Worm (Caenorhabditis elegans) whole organism, midembryonic: ENCODE measurements around the gene rnf-113.
A peak's percentile ranks its signal among the peaks of the same experiment; 100 is the strongest.
"Not testable (repeated sequence)": the region's sequence is repeated elsewhere in the genome, so short reads cannot be mapped to it uniquely, and the experiment has no call there.

Experiments
- T22C8.4 ChIP-seq: fragments of 200-800 bp; sonication (Bioruptor generic); IDR thresholded peaks from 2 replicates; pipeline ENCODE4 v1.3.6; 2022; ENCODE audit warnings: missing genetic modification characterization, missing compliant biosample characterization
- cog-1 ChIP-seq: sonication (generic microtip); optimal IDR thresholded peaks from 2 replicates; lab custom pipeline; 2016; ENCODE audit warnings: missing genetic modification characterization, missing compliant biosample characterization
- flt-1 ChIP-seq: fragments of 200-800 bp; sonication (Bioruptor generic); IDR thresholded peaks from 2 replicates; pipeline ENCODE4 v1.3.6; 2022; ENCODE audit warnings: missing genetic modification characterization, missing compliant biosample characterization
- klf-2 ChIP-seq: fragments of 200-800 bp; sonication (Bioruptor generic); conservative IDR thresholded peaks from 2 replicates; pipeline ENCODE4 v1.3.6; 2022; ENCODE audit warnings: missing genetic modification reagents, missing genetic modification characterization, missing compliant biosample characterization
- med-1 ChIP-seq: sonication (generic microtip); optimal IDR thresholded peaks from 2 replicates; lab custom pipeline; 2017; ENCODE audit warnings: missing genetic modification characterization, mild to moderate bottlenecking, missing compliant biosample characterization, antibody characterized with exemption, missing genetic modification reagents; ENCODE audit not compliant: insufficient read depth
- ref-1 ChIP-seq: fragments of 200-800 bp; sonication (Bioruptor generic); conservative IDR thresholded peaks from 2 replicates; pipeline ENCODE4 v1.3.6; 2022; ENCODE audit warnings: missing genetic modification reagents, missing genetic modification characterization, missing compliant biosample characterization
- tab-1 ChIP-seq: fragments of 200-800 bp; sonication (Bioruptor generic); IDR thresholded peaks from 2 replicates; pipeline ENCODE4 v1.3.6; 2022; ENCODE audit warnings: missing genetic modification characterization, missing compliant biosample characterization
- ztf-23 ChIP-seq: fragments of 200-800 bp; sonication (Bioruptor generic); IDR thresholded peaks from 2 replicates; pipeline ENCODE4 v1.3.6; 2022; ENCODE audit warnings: missing genetic modification reagents, missing genetic modification characterization, missing compliant biosample characterization
- ztf-29 ChIP-seq: fragments of 200-800 bp; sonication (Bioruptor generic); IDR thresholded peaks from 2 replicates; pipeline ENCODE4 v1.3.6; 2022; ENCODE audit warnings: missing genetic modification reagents, missing genetic modification characterization, missing compliant biosample characterization

rnf-113 gene

DNA sequence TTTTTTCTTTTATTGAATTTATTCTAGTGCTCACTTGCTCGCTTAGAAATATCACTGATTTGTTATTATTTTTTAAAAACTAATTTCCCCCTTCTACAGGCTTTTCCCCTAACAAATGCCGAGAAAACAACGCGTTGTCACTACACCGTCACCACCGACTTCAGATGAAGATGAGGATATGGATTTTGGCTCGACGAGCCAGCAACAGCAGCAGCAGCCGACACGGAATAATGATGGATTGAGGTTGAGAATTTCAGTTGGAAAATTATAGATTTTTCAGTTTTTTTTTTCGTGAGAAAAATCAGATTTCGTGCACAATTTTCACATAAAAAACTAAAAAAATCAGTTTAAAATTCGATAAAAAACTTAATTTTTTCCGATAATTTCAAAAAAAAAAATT is 5.6 kb upstream of the rnf-113 start, which contains the start of gene dpy-28:
Gene dpy-28 (plus strand): TSS at position 100 of the 400 bp plus-strand sequence.
- TF ChIP-seq klf-2 (GFP tag; lab: Robert Waterston, UW): no peak
- TF ChIP-seq ztf-23 (GFP tag; lab: Robert Waterston, UW): no peak
- no peak for TF ChIP-seq tab-1 (GFP tag; lab: Robert Waterston, UW)
- no peak for TF ChIP-seq cog-1 (tag; lab: Kevin White, UChicago)

DNA sequence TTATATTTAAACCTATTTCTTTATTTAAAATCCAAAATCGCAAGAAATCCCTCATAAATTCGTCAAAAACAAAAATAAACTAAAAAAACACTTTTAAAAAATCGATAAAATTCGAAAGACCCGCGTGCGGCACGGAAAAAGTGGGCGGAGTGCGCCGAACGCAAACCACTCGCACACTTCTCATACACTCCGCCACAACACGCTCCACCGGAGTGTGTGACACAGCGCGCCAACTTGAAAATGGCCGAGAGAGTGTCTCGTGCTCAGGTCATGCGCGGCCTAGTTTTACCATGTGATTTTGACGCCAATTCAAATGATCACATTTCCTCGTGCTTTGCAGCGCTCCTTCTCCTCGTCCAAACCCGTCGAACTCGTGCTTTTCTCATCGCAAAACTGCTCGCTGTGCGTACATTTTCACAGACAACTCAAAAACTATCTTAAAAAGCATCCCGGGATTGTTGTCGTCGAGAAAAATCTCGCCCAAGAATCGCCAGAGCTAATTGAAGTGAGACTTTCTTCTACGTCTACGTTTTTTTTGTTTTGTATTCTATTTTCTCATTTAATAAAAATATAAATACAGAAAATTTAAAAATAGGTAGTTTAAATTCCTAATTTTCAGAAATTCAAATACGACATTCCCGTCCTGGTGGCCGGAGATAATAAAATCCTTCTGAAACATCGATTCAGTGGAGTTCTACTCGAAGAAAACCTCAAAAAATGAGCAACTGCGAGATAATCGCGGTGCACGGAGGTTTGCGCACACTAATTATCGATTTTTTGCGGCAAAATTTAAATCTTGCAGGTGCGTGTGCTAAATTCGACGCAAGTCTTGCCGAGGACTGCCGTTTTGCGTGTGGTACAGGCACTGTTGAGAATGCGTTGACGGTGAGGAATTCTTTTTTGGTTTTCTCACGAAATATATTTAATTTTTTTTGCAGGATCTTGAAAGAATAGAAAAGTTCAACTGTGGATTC is 1.9 kb upstream of the rnf-113 start, which contains the start of gene tasp-1:
Gene tasp-1 (plus strand): TSS at position 258 of the 974 bp plus-strand sequence.
- TF ChIP-seq klf-2 (GFP tag; lab: Robert Waterston, UW): peak; percentile 93
- TF ChIP-seq tab-1 (GFP tag; lab: Robert Waterston, UW): peak; percentile 93
- peak; percentile 98 for TF ChIP-seq flt-1 (GFP tag; lab: Robert Waterston, UW)
- peak; percentile 83 for TF ChIP-seq med-1 (GFP tag; lab: Kevin White, UChicago)
- peak; percentile 92 for TF ChIP-seq ztf-29 (GFP tag; lab: Robert Waterston, UW)
- TF ChIP-seq cog-1 (tag; lab: Kevin White, UChicago): peak; percentile 100
- peak; percentile 80 for TF ChIP-seq ref-1 (GFP tag; lab: Robert Waterston, UW)
- TF ChIP-seq T22C8.4: peak; percentile 100
- peak; percentile 100 for TF ChIP-seq ztf-23 (GFP tag; lab: Robert Waterston, UW)

DNA sequence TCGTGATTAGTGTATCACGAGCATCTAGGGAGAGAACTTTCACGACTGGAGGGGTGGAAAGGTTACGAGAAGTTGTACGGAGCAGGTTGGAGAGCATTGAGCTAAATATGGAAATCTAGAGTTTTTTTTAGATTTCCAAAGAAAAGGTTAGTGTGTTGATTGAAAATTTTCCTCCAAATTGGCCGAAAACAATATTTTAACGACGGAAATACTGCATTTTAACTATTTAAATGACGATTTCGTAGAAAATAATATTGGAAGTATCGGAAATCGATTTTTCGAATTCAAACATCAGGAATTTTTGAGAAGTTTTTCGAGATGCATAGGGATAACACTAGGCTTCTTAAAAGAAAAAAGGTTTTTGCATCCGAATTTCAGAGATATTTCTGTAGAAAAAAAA is 982 bp upstream of the rnf-113 start, which contains the start of gene K01G5.10:
Gene K01G5.10 (minus strand): TSS at position 101 of the 400 bp plus-strand sequence.
- TF ChIP-seq flt-1 (GFP tag; lab: Robert Waterston, UW): no peak
- TF ChIP-seq ztf-29 (GFP tag; lab: Robert Waterston, UW): no peak
- TF ChIP-seq cog-1 (tag; lab: Kevin White, UChicago): no peak
- TF ChIP-seq klf-2 (GFP tag; lab: Robert Waterston, UW): no peak
- no peak for TF ChIP-seq med-1 (GFP tag; lab: Kevin White, UChicago)
- no peak for TF ChIP-seq tab-1 (GFP tag; lab: Robert Waterston, UW)
- TF ChIP-seq T22C8.4: no peak
- TF ChIP-seq ref-1 (GFP tag; lab: Robert Waterston, UW): no peak
- TF ChIP-seq ztf-23 (GFP tag; lab: Robert Waterston, UW): no peak

DNA sequence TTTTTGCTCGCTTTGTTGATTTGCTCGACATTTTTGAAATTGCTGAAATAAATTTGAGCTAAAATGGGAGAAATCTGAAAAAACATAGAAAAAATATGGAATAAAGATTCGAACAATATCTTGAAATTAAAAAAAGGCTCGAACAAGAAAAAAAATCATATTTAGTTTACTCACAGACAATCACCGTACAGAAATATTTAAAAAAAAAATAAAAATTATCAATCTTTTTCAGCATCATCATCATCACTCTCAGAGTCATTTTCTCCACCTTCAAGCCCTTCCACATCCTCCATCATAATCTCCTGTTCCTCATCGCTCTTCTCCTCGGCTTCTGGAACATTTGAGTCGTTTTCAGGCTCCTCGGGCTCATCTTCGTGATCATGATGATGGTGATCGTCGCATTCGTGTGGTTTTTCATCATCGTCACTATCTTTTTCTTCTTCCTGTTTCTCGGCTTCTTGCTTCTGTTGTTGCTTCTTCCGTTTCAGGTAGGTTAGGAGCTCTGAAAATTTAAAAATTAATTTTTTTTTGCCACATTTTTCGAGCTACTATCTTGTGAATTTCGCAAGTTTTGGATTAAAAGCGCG is 1.9 kb downstream of the rnf-113 start, which contains the start of gene hpl-2:
Gene hpl-2 (minus strand): TSS at position 51 of the 587 bp plus-strand sequence.
- TF ChIP-seq T22C8.4: no peak
- no peak for TF ChIP-seq flt-1 (GFP tag; lab: Robert Waterston, UW)
- no peak for TF ChIP-seq med-1 (GFP tag; lab: Kevin White, UChicago)
- no peak for TF ChIP-seq cog-1 (tag; lab: Kevin White, UChicago)
- no peak for TF ChIP-seq klf-2 (GFP tag; lab: Robert Waterston, UW)
- no peak for TF ChIP-seq ztf-23 (GFP tag; lab: Robert Waterston, UW)
- no peak for TF ChIP-seq ztf-29 (GFP tag; lab: Robert Waterston, UW)
- TF ChIP-seq tab-1 (GFP tag; lab: Robert Waterston, UW): no peak
- no peak for TF ChIP-seq ref-1 (GFP tag; lab: Robert Waterston, UW)

DNA sequence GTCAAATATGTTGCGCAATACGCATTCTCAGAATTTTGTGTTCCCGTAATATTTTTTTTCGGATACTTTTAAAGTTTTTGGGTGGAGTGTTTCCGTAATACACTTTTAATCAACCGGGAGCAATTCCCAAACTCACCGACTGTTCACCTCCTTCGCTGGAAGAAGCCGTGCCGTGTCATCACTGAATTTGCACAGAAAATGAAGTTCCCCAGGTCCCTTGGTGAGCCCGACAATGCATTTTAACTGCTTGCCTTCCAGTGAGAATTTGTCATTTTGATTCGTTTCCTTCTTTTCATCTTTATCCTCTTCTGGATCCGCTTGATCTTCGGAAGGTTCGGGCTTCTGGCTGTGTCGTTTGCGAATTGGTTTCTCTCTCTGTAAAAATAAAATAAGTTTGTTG is 3.1 kb downstream of the rnf-113 start:
- TF ChIP-seq T22C8.4: no peak
- no peak for TF ChIP-seq ztf-29 (GFP tag; lab: Robert Waterston, UW)
- TF ChIP-seq klf-2 (GFP tag; lab: Robert Waterston, UW): no peak
- no peak for TF ChIP-seq tab-1 (GFP tag; lab: Robert Waterston, UW)
- no peak for TF ChIP-seq med-1 (GFP tag; lab: Kevin White, UChicago)
- no peak for TF ChIP-seq ref-1 (GFP tag; lab: Robert Waterston, UW)
- no peak for TF ChIP-seq flt-1 (GFP tag; lab: Robert Waterston, UW)
- TF ChIP-seq ztf-23 (GFP tag; lab: Robert Waterston, UW): no peak
- TF ChIP-seq cog-1 (tag; lab: Kevin White, UChicago): no peak

DNA sequence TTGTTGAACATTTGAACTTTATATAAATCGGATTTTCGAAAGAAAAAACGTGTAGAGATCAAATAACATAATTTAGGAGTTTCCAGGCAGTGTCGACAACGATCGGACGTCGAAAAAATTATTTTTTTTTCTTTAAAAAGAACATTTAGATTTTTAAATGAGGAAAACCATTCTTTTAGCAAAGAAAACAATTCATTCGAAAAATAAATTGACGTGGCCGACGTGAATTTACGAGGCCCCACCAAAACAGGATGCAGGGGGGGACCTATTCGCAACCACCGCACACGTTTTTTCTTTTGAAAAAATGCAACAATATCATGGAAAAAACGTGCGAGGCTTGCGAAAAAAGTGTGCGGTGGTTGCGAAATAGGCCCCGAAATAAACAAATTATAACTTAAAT is 7.4 kb downstream of the rnf-113 start, which contains the start of gene enu-3.6:
Gene enu-3.6 (plus strand): TSS at position 392 of the 400 bp plus-strand sequence.
- TF ChIP-seq cog-1 (tag; lab: Kevin White, UChicago); klf-2 (GFP tag; lab: Robert Waterston, UW); med-1 (GFP tag; lab: Kevin White, UChicago): not testable (repeated sequence)

DNA sequence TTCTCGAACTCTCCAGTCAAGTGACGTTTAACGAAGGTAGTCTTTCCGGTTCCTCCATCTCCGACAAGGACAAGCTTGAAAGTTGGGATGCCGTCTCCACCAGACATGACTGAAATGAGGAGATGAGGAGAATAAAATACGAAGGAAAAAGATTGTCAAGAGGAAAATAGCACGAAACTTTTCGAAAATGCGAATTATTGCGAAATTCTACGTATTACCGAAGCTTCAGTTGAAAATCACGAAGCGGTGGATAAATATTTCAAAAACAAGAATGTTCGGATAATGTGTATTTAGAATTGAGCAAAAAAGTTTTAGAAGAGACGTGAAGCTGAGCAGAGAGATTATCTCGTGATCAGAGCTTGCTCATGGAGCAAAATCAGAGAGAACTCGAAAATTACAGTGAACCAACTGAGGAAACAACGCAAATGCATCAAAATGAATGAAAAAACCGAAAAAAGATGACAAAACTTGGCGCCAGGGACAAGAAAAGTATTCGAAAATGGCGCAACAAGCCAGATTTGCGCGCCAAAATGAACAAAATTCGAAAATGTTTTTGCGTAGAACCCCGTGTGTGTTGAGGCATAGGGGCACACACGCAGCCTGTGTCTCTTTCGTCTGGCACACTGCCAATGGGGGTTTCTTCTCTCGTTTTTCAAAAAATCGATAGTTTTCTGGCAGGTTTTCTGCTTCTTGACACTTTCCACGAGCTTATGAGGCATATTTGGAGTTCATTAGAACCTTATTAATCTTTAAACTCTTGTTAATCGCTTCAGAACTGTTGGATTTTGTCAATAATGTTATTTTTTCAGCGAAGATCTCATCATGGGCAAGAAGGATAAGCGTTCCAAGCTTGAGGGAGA is 9.6 kb downstream of the rnf-113 start, which contains the start of the genes ran-1 and dkc-1:
Gene ran-1 (minus strand): TSS at position 109 of the 860 bp plus-strand sequence.
Gene dkc-1 (plus strand): TSS at position 810 of the 860 bp plus-strand sequence.
- TF ChIP-seq med-1 (GFP tag; lab: Kevin White, UChicago) (no peak), ref-1 (GFP tag; lab: Robert Waterston, UW) (no peak), tab-1 (GFP tag; lab: Robert Waterston, UW) (no peak), T22C8.4 (peak; percentile 72), cog-1 (tag; lab: Kevin White, UChicago) (peak; percentile 50), klf-2 (GFP tag; lab: Robert Waterston, UW) (no peak), ztf-29 (GFP tag; lab: Robert Waterston, UW) (no peak), ztf-23 (GFP tag; lab: Robert Waterston, UW) (peak; percentile 100), flt-1 (GFP tag; lab: Robert Waterston, UW) (no peak)
